Worm (Caenorhabditis elegans): Measurements from ENCODE around the gene E02C12.6.

- TF ChIP-seq hmbx-1 (tag; optimal IDR thresholded peaks at IDR 0.05) (no peak), tra-4 (tag; optimal IDR thresholded peaks at IDR 0.05) (no peak), ceh-36 (tag; optimal IDR thresholded peaks at IDR 0.05) (no peak), ceh-13 (GFP tag; optimal IDR thresholded peaks at IDR 0.05) (no peak), ama-1 (optimal IDR thresholded peaks at IDR 0.05) (no peak)
Measured at ce11 chrV:9322886-9323285, 48.0 kb downstream of the E02C12.6 start, which contains the start of gene tag-153.
